Worm (Caenorhabditis elegans): ENCODE data around the gene copz-1.

DNA sequence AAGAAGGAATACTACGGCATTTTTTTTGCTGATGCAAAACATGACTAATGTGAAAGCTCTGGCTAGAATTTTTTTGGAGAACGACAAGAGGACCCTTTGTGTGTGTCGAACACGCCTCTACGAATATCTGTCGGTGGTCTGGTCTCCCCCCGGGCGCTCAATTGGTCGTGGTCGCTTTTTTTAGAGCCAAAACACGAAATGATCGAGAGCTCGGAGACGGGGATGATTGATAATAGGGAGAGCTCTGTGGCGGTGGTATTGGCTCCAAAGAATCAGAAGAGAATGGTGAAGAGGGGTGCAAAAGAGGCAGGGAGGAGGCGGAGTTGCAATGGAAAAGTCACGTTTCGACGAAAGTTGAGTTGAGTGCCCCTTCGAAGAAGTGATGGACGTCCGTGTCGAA is 43.1 kb upstream of the copz-1 start:
- TF ChIP-seq elt-1 (tag; optimal IDR thresholded peaks at IDR 0.05) (no peak), tbx-2 (tag; optimal IDR thresholded peaks at IDR 0.05) (no peak), elt-3 (tag; optimal IDR thresholded peaks at IDR 0.05) (no peak), fkh-10 (GFP tag; optimal IDR thresholded peaks at IDR 0.05) (no peak), ceh-82 (tag; optimal IDR thresholded peaks at IDR 0.05) (no peak), pha-4 (tag; optimal IDR thresholded peaks at IDR 0.05) (no peak), lin-39 (tag; optimal IDR thresholded peaks at IDR 0.05) (peak; percentile 84), unc-62 (GFP tag; optimal IDR thresholded peaks at IDR 0.05) (no peak)
